Fruit fly (Drosophila melanogaster): ENCODE results near the gene Klp31E.
A peak's percentile ranks its signal among the peaks of the same experiment; 100 is the strongest.

Gene Klp31E

DNA sequence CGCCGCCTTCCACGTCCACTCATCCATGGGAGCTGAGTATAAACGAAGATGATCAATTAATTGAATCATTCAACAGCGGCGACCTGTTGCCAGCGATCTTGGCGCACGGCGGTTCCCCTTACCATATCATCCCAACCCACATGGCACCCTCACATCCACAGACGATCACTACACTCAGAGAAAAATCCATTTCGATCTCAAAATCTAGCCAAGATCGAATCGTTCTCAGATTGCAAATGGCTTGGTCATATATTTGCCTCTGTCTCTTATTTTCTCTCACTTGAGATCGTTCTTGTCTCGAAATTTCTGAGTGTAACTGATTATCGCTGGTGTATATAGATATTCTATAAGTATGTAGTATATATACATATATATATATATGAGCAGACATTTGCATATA, 54.6 kb downstream of the Klp31E start (continued):
- peak; percentile 38 for TF ChIP-seq CG12219 (GFP tag; optimal IDR thresholded peaks at IDR 0.05)
- TF ChIP-seq Fer3 (tag; optimal IDR thresholded peaks at IDR 0.05), result peak; percentile 69
- no peak for TF ChIP-seq yki (optimal IDR thresholded peaks at IDR 0.05)
- no peak for TF ChIP-seq CG42726 (GFP tag; IDR thresholded peaks at IDR 0.05; ENCODE audit: partially characterized antibody)
- no peak for TF ChIP-seq CG11696 (GFP tag; IDR thresholded peaks at IDR 0.05)
- TF ChIP-seq Xbp1 (GFP tag; optimal IDR thresholded peaks at IDR 0.05), result peak; percentile 61
- no peak for TF ChIP-seq slou (GFP tag; optimal IDR thresholded peaks at IDR 0.05)
- peak; percentile 11 for TF ChIP-seq chn (GFP tag; optimal IDR thresholded peaks at IDR 0.05)
- no peak for TF ChIP-seq CG34224 (GFP tag; IDR thresholded peaks at IDR 0.05; ENCODE audit: partially characterized antibody)
- no peak for TF ChIP-seq cato (GFP tag; optimal IDR thresholded peaks at IDR 0.05; ENCODE audit: borderline replicate concordance)
- TF ChIP-seq CG31365 (tag; optimal IDR thresholded peaks at IDR 0.05), result no peak
- TF ChIP-seq eyg (GFP tag; optimal IDR thresholded peaks at IDR 0.05), result no peak
- TF ChIP-seq CG3847 (GFP tag; IDR thresholded peaks at IDR 0.05), result peak; percentile 56
- peak; percentile 8 for TF ChIP-seq Myb (GFP tag; optimal IDR thresholded peaks at IDR 0.05)
- TF ChIP-seq CTCF (GFP tag; optimal IDR thresholded peaks at IDR 0.05), result no peak
- TF ChIP-seq croc (GFP tag; conservative IDR thresholded peaks at IDR 0.05), result 0 out of 3 replicates have a peak, but pooled peaks have one; percentile 14
- no peak for TF ChIP-seq Doc3 (GFP tag; IDR thresholded peaks at IDR 0.05; ENCODE audit: partially characterized antibody)
- no peak for TF ChIP-seq CG3065 (GFP tag; optimal IDR thresholded peaks at IDR 0.05)
- no peak for TF ChIP-seq tll (GFP tag; optimal IDR thresholded peaks at IDR 0.05)
- peak; percentile 83 for TF ChIP-seq sr (GFP tag; IDR thresholded peaks at IDR 0.05)
- no peak for TF ChIP-seq corto (GFP tag; optimal IDR thresholded peaks at IDR 0.05)
- no peak; the same call in 1 of the 2 replicates for TF ChIP-seq CG11085 (GFP tag; IDR thresholded peaks at IDR 0.05)
- TF ChIP-seq jumu (GFP tag; optimal IDR thresholded peaks at IDR 0.05), result no peak
- TF ChIP-seq CG5245 (GFP tag; optimal IDR thresholded peaks at IDR 0.05), result peak; percentile 44
- TF ChIP-seq CG34422 (GFP tag; IDR thresholded peaks at IDR 0.05), result peak; percentile 73; the same call in 2 of the 3 replicates
- peak; percentile 37 for TF ChIP-seq Dad (GFP tag; optimal IDR thresholded peaks at IDR 0.05)
- no peak for TF ChIP-seq Oaz (GFP tag; IDR thresholded peaks at IDR 0.05)
- no peak for TF ChIP-seq Opbp (GFP tag; IDR thresholded peaks at IDR 0.05; ENCODE audit: partially characterized antibody)
- TF ChIP-seq wor (GFP tag; IDR thresholded peaks at IDR 0.05), result no peak
- TF ChIP-seq esg (GFP tag; conservative IDR thresholded peaks at IDR 0.05), result peak; percentile 61
- TF ChIP-seq CG4854 (GFP tag; optimal IDR thresholded peaks at IDR 0.05), result no peak
- peak; percentile 39 for TF ChIP-seq mam (GFP tag; optimal IDR thresholded peaks at IDR 0.05)
- peak; percentile 49 for TF ChIP-seq ATbp (GFP tag; optimal IDR thresholded peaks at IDR 0.05)
- peak; percentile 54 for TF ChIP-seq Oli (tag; optimal IDR thresholded peaks at IDR 0.05)
- TF ChIP-seq nom (GFP tag; optimal IDR thresholded peaks at IDR 0.05), result no peak
- TF ChIP-seq CG15601 (tag; optimal IDR thresholded peaks at IDR 0.05), result peak; percentile 35
- no peak for TF ChIP-seq CG10565 (GFP tag; optimal IDR thresholded peaks at IDR 0.05)
- TF ChIP-seq Lhr (GFP tag; optimal IDR thresholded peaks at IDR 0.05), result no peak
- TF ChIP-seq CG31388 (GFP tag; optimal IDR thresholded peaks at IDR 0.05), result no peak
- peak; percentile 2 for TF ChIP-seq gcm (GFP tag; optimal IDR thresholded peaks at IDR 0.05)
- TF ChIP-seq Pdp1 (GFP tag; optimal IDR thresholded peaks at IDR 0.05), result peak in 1 of 2 experiments; percentile 49
- no peak for TF ChIP-seq bigmax (GFP tag; optimal IDR thresholded peaks at IDR 0.05)
- peak; percentile 26; the same call in 1 of the 3 replicates for TF ChIP-seq otp (GFP tag; IDR thresholded peaks at IDR 0.05)
- TF ChIP-seq bsh (GFP tag; optimal IDR thresholded peaks at IDR 0.05), result peak in 1 of 2 experiments; percentile 68
- TF ChIP-seq CG10267 (tag; optimal IDR thresholded peaks at IDR 0.05), result peak; percentile 41
- peak; percentile 12 for TF ChIP-seq CG12942 (GFP tag; optimal IDR thresholded peaks at IDR 0.05)
- TF ChIP-seq seq (GFP tag; IDR thresholded peaks at IDR 0.05), result no peak
- TF ChIP-seq Usf (GFP tag; optimal IDR thresholded peaks at IDR 0.05), result no peak
- peak; percentile 58; the same call in 1 of the 2 replicates for TF ChIP-seq CG14014 (GFP tag; IDR thresholded peaks at IDR 0.05)
- TF ChIP-seq CG13296 (GFP tag; optimal IDR thresholded peaks at IDR 0.05), result peak; percentile 52
- peak; percentile 75 for TF ChIP-seq CG11504 (tag; optimal IDR thresholded peaks at IDR 0.05)

Data from whole organism, embryonic.